Worm (Caenorhabditis elegans) whole organism, L4 larva: Measurements from ENCODE around the gene F20A1.6.

ENCODE experiments used
- F26F4.8 ChIP-seq: fragments of 200-800 bp; sonication (Bioruptor generic); conservative IDR thresholded peaks from 2 replicates; pipeline ENCODE4 v1.3.6; 2022; ENCODE audit warnings: missing genetic modification characterization, missing compliant biosample characterization
- T20F7.1 ChIP-seq: fragments of 200-800 bp; sonication (Bioruptor generic); optimal IDR thresholded peaks from 2 replicates; lab custom pipeline; 2018; ENCODE audit warnings: mild to moderate bottlenecking, missing genetic modification characterization, missing compliant biosample characterization
- T26A8.4 ChIP-seq: fragments of 200-800 bp; sonication (Bioruptor generic); IDR thresholded peaks from 2 replicates; pipeline ENCODE4 v1.3.6; 2022; ENCODE audit warnings: missing genetic modification characterization, missing compliant biosample characterization
- Y48G9A.11 ChIP-seq: fragments of 200-800 bp; sonication (Bioruptor generic); IDR thresholded peaks from 2 replicates; pipeline ENCODE4 v1.3.6; 2022; ENCODE audit warnings: missing genetic modification reagents, missing genetic modification characterization, missing compliant biosample characterization
- Y5F2A.4 ChIP-seq: fragments of 200-800 bp; sonication (Bioruptor generic); optimal IDR thresholded peaks from 2 replicates; lab custom pipeline; 2018; ENCODE audit warnings: mild to moderate bottlenecking, missing genetic modification characterization, missing compliant biosample characterization
- ZK337.2 ChIP-seq: fragments of 200-800 bp; sonication (Bioruptor generic); IDR thresholded peaks from 2 replicates; pipeline ENCODE4 v1.3.6; 2022; ENCODE audit warnings: missing genetic modification reagents, missing genetic modification characterization, missing compliant biosample characterization
- ZK546.5 ChIP-seq, 2 experiments: sonication (generic microtip); optimal IDR thresholded peaks; 2 replicates each; lab custom pipeline; 2017; ENCODE audit warnings: missing biosample characterization in 2 of 2, missing genetic modification characterization in 2 of 2
- arid-1 ChIP-seq: fragments of 200-800 bp; sonication (Bioruptor generic); conservative IDR thresholded peaks from 2 replicates; pipeline ENCODE4 v1.3.6; 2022; ENCODE audit warnings: missing genetic modification reagents, missing genetic modification characterization, missing compliant biosample characterization
- ceh-20 ChIP-seq: fragments of 200-800 bp; sonication (Bioruptor generic); IDR thresholded peaks from 2 replicates; pipeline ENCODE4 v1.3.6; 2022; ENCODE audit warnings: missing genetic modification reagents, missing genetic modification characterization, missing compliant biosample characterization
- ceh-44 ChIP-seq: fragments of 200-800 bp; sonication (Bioruptor generic); IDR thresholded peaks from 2 replicates; pipeline ENCODE4 v1.3.6; 2022; ENCODE audit warnings: missing genetic modification reagents, missing genetic modification characterization, missing compliant biosample characterization
- ceh-62 ChIP-seq: sonication (generic microtip); optimal IDR thresholded peaks from 2 replicates; lab custom pipeline; 2017; ENCODE audit warnings: missing biosample characterization, missing genetic modification characterization
- ctbp-1 ChIP-seq: fragments of 200-800 bp; sonication (Bioruptor generic); IDR thresholded peaks from 2 replicates; pipeline ENCODE4 v1.3.6; 2022; ENCODE audit warnings: missing genetic modification reagents, missing genetic modification characterization, missing compliant biosample characterization
- daf-12 ChIP-seq: fragments of 150-350 bp; optimal IDR thresholded peaks from 2 replicates; lab custom pipeline; 2014; ENCODE audit warnings: missing biosample characterization, missing genetic modification reagents, missing genetic modification characterization
- daf-16 ChIP-seq, 3 experiments: sonication (generic microtip); optimal IDR thresholded peaks; 2 replicates each; lab custom pipeline; 2016 to 2017; ENCODE audit warnings: missing genetic modification characterization in 3 of 3, missing genetic modification reagents in 3 of 3, mild to moderate bottlenecking in 2 of 3, missing compliant biosample characterization in 2 of 3, missing biosample characterization in 1 of 3, moderate library complexity in 1 of 3
- dmd-8 ChIP-seq: fragments of 200-800 bp; sonication (Bioruptor generic); IDR thresholded peaks from 2 replicates; pipeline ENCODE4 v1.3.6; 2022; ENCODE audit warnings: missing genetic modification characterization, missing compliant biosample characterization
- dmd-9 ChIP-seq: fragments of 200-800 bp; sonication (Bioruptor generic); IDR thresholded peaks from 2 replicates; pipeline ENCODE4 v1.3.6; 2022; ENCODE audit warnings: missing genetic modification reagents, missing genetic modification characterization, missing compliant biosample characterization
- dpl-1 ChIP-seq: fragments of 150-350 bp; optimal IDR thresholded peaks from 2 replicates; lab custom pipeline; 2014; ENCODE audit warnings: missing biosample characterization, missing genetic modification reagents, missing genetic modification characterization
- dve-1 ChIP-seq: sonication (generic microtip); optimal IDR thresholded peaks from 2 replicates; lab custom pipeline; 2017; ENCODE audit warnings: antibody characterized with exemption, mild to moderate bottlenecking, missing genetic modification characterization, missing compliant biosample characterization; ENCODE audit not compliant: insufficient read depth
- hlh-11 ChIP-seq: fragments of 200-800 bp; sonication (Bioruptor generic); optimal IDR thresholded peaks from 2 replicates; lab custom pipeline; 2018; ENCODE audit warnings: mild to moderate bottlenecking, missing genetic modification characterization, missing compliant biosample characterization
- hmg-1.1 ChIP-seq: fragments of 200-800 bp; sonication (Bioruptor generic); IDR thresholded peaks from 2 replicates; pipeline ENCODE4 v1.3.6; 2022; ENCODE audit warnings: missing genetic modification reagents, missing genetic modification characterization, missing compliant biosample characterization
- lin-1 ChIP-seq: fragments of 200-800 bp; sonication (Bioruptor generic); IDR thresholded peaks from 2 replicates; pipeline ENCODE4 v1.3.6; 2022; ENCODE audit warnings: missing genetic modification reagents, missing genetic modification characterization, missing compliant biosample characterization
- lin-38 ChIP-seq: fragments of 200-800 bp; sonication (Bioruptor generic); IDR thresholded peaks from 2 replicates; pipeline ENCODE4 v1.3.6; 2022; ENCODE audit warnings: missing genetic modification reagents, missing genetic modification characterization, missing compliant biosample characterization
- madf-9 ChIP-seq: fragments of 200-800 bp; sonication (Bioruptor generic); conservative IDR thresholded peaks from 2 replicates; pipeline ENCODE4 v1.3.6; 2022; ENCODE audit warnings: missing genetic modification reagents, missing genetic modification characterization, missing compliant biosample characterization
- mdl-1 ChIP-seq, 2 experiments: fragments of 150-350 bp in 1 of 2; sonication (generic microtip) in 1 of 2; optimal IDR thresholded peaks; 2 replicates each; lab custom pipeline; 2014 to 2017; ENCODE audit warnings: missing biosample characterization in 2 of 2, missing genetic modification characterization in 2 of 2
- mdt-29 ChIP-seq: fragments of 200-800 bp; sonication (Bioruptor generic); IDR thresholded peaks from 2 replicates; pipeline ENCODE4 v1.3.6; 2022; ENCODE audit warnings: missing genetic modification reagents, missing genetic modification characterization, missing compliant biosample characterization
- mes-2 ChIP-seq: sonication (generic microtip); optimal IDR thresholded peaks from 2 replicates; lab custom pipeline; 2016; ENCODE audit warnings: missing genotype, mild to moderate bottlenecking, missing genetic modification characterization, missing compliant biosample characterization; ENCODE audit not compliant: poor library complexity, severe bottlenecking
- mxl-2 ChIP-seq: fragments of 200-800 bp; sonication (Bioruptor generic); conservative IDR thresholded peaks from 2 replicates; pipeline ENCODE4 v1.3.6; 2022; ENCODE audit warnings: missing genetic modification reagents, missing genetic modification characterization, missing compliant biosample characterization
- mxl-3 ChIP-seq: fragments of 200-800 bp; sonication (Bioruptor generic); optimal IDR thresholded peaks from 2 replicates; lab custom pipeline; 2018; ENCODE audit warnings: mild to moderate bottlenecking, missing genetic modification characterization, missing compliant biosample characterization
- nhr-102 ChIP-seq: sonication (generic microtip); optimal IDR thresholded peaks from 2 replicates; lab custom pipeline; 2016; ENCODE audit warnings: mild to moderate bottlenecking, missing genetic modification characterization, moderate library complexity, missing compliant biosample characterization
- nhr-11 ChIP-seq: fragments of 150-350 bp; optimal IDR thresholded peaks from 2 replicates; lab custom pipeline; 2014; ENCODE audit warnings: missing biosample characterization, missing genetic modification characterization
- nhr-111 ChIP-seq: fragments of 200-800 bp; sonication (Bioruptor generic); optimal IDR thresholded peaks from 2 replicates; lab custom pipeline; 2018; ENCODE audit warnings: mild to moderate bottlenecking, missing genetic modification characterization, missing compliant biosample characterization
- nhr-237 ChIP-seq: sonication (generic microtip); optimal IDR thresholded peaks from 2 replicates; lab custom pipeline; 2017; ENCODE audit warnings: missing biosample characterization, missing genetic modification characterization
- nhr-25 ChIP-seq: sonication (generic microtip); optimal IDR thresholded peaks from 2 replicates; lab custom pipeline; 2017; ENCODE audit warnings: missing genetic modification characterization, mild to moderate bottlenecking, missing compliant biosample characterization, antibody characterized with exemption, moderate library complexity, borderline replicate concordance; ENCODE audit not compliant: insufficient read depth
- nhr-28 ChIP-seq: fragments of 150-350 bp; optimal IDR thresholded peaks from 2 replicates; lab custom pipeline; 2014; ENCODE audit warnings: missing biosample characterization, missing genetic modification characterization
- nhr-41 ChIP-seq: fragments of 200-800 bp; sonication (Bioruptor generic); IDR thresholded peaks from 2 replicates; pipeline ENCODE4 v1.3.6; 2022; ENCODE audit warnings: missing genetic modification reagents, missing genetic modification characterization, missing compliant biosample characterization
- nhr-6 ChIP-seq: fragments of 150-350 bp; optimal IDR thresholded peaks from 2 replicates; lab custom pipeline; 2014; ENCODE audit warnings: missing biosample characterization, missing genetic modification characterization
- nhr-76 ChIP-seq: fragments of 150-350 bp; optimal IDR thresholded peaks from 2 replicates; lab custom pipeline; 2014; ENCODE audit warnings: missing biosample characterization, missing genetic modification characterization
- nhr-77 ChIP-seq: fragments of 150-350 bp; optimal IDR thresholded peaks from 2 replicates; lab custom pipeline; 2014; ENCODE audit warnings: missing biosample characterization, missing genetic modification characterization
- pha-4 ChIP-seq, 2 experiments: fragments of 150-350 bp in 1 of 2; fragments of 200-800 bp in 1 of 2; sonication (Bioruptor generic) in 1 of 2; IDR thresholded peaks in 1 of 2; optimal IDR thresholded peaks in 1 of 2; 2 replicates each; pipeline versions ENCODE4 v1.3.6 to Lab custom; 2014 to 2022; ENCODE audit warnings: missing genetic modification characterization in 2 of 2, missing genetic modification reagents in 2 of 2, missing biosample characterization in 1 of 2, missing compliant biosample characterization in 1 of 2
- php-3 ChIP-seq: fragments of 200-800 bp; sonication (Bioruptor generic); IDR thresholded peaks from 2 replicates; pipeline ENCODE4 v1.3.6; 2022; ENCODE audit warnings: missing genetic modification reagents, missing genetic modification characterization, missing compliant biosample characterization
- pqm-1 ChIP-seq: sonication (generic microtip); optimal IDR thresholded peaks from 2 replicates; lab custom pipeline; 2017; ENCODE audit warnings: missing biosample characterization, missing genetic modification characterization
- skn-1 ChIP-seq: fragments of 150-350 bp; optimal IDR thresholded peaks from 2 replicates; lab custom pipeline; 2014; ENCODE audit warnings: missing biosample characterization, missing genetic modification characterization
- snpc-4 ChIP-seq: fragments of 150-350 bp; optimal IDR thresholded peaks from 2 replicates; lab custom pipeline; 2014; ENCODE audit warnings: missing biosample characterization, missing genetic modification characterization
- spr-3 ChIP-seq: fragments of 200-800 bp; sonication (Bioruptor generic); optimal IDR thresholded peaks from 2 replicates; lab custom pipeline; 2018; ENCODE audit warnings: mild to moderate bottlenecking, missing genetic modification characterization, missing compliant biosample characterization
- unc-62 ChIP-seq, 3 experiments: fragments of 150-350 bp in 1 of 3; sonication (generic microtip); optimal IDR thresholded peaks in 2 of 3; peaks in 1 of 3; 1 replicate in 1 of 3; 2 replicates in 2 of 3; lab custom pipeline; 2014 to 2017; ENCODE audit warnings: missing biosample characterization in 3 of 3, missing genetic modification characterization in 3 of 3, missing genetic modification reagents in 3 of 3, missing genotype in 1 of 3
- vab-7 ChIP-seq: fragments of 200-800 bp; sonication (Bioruptor generic); IDR thresholded peaks from 2 replicates; pipeline ENCODE4 v1.3.6; 2022; ENCODE audit warnings: missing genetic modification reagents, missing genetic modification characterization, missing compliant biosample characterization
- zag-1 ChIP-seq: fragments of 150-350 bp; optimal IDR thresholded peaks from 2 replicates; lab custom pipeline; 2014; ENCODE audit warnings: missing biosample characterization, missing genetic modification characterization
- zip-2 ChIP-seq: fragments of 150-350 bp; optimal IDR thresholded peaks from 2 replicates; lab custom pipeline; 2014; ENCODE audit warnings: missing biosample characterization, missing genetic modification characterization
- ztf-11 ChIP-seq: fragments of 150-350 bp; optimal IDR thresholded peaks from 2 replicates; lab custom pipeline; 2014; ENCODE audit warnings: missing biosample characterization, missing genetic modification characterization
- ztf-7 ChIP-seq: fragments of 150-350 bp; optimal IDR thresholded peaks from 2 replicates; lab custom pipeline; 2014; ENCODE audit warnings: missing biosample characterization, missing genetic modification characterization

F20A1.6 gene

DNA sequence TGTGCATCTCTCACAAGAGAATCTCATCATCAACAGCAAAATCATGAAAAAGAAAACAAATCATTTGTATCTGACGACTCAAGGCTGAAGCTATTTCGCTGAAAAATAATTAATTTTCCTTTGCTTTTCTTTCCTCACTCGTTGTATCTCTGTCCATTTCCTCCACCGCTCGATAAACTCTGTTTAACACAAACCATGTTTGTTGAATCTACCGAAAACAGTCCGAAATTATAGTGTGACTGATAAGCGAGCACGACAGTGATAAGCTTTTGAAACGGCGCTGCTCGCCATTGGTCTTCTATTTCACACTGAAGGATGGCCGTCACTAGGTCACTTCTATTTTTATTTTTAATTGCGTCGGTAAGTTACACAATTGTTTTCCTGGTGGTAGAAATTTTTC lies 48.7 kb upstream of the F20A1.6 start, which contains the start of gene npa-1:
Gene npa-1 (plus strand): TSS at position 142 of the 400 bp plus-strand sequence.
- TF ChIP-seq dve-1 (tag; lab: Kevin White, UChicago), result peak; percentile 26
- TF ChIP-seq nhr-11 (tag; lab: Kevin White, UChicago), result no peak
- TF ChIP-seq lin-1 (GFP tag; lab: Robert Waterston, UW), result 0 out of 2 replicates have a peak, but pooled peaks have one; percentile 18
- peak; percentile 75 for TF ChIP-seq nhr-28 (tag; lab: Kevin White, UChicago)
- TF ChIP-seq skn-1 (tag; lab: Kevin White, UChicago), result no peak
- TF ChIP-seq nhr-111 (GFP tag; lab: Kevin White, UChicago), result no peak
- TF ChIP-seq madf-9 (GFP tag; lab: Robert Waterston, UW), result no peak
- no peak for TF ChIP-seq nhr-41 (GFP tag; lab: Robert Waterston, UW)
- TF ChIP-seq ztf-7 (tag; lab: Kevin White, UChicago), result no peak
- no peak for TF ChIP-seq F26F4.8 (GFP tag; lab: Robert Waterston, UW)
- TF ChIP-seq nhr-77 (tag; lab: Kevin White, UChicago), result peak; percentile 13
- TF ChIP-seq hlh-11 (tag; lab: Kevin White, UChicago), result peak; percentile 61
- TF ChIP-seq mdl-1 (tag; optimal IDR thresholded peaks at IDR 0.05; lab: Kevin White, UChicago), result no peak
- no peak for TF ChIP-seq Y48G9A.11 (GFP tag; lab: Robert Waterston, UW)
- no peak for TF ChIP-seq arid-1 (GFP tag; lab: Robert Waterston, UW)
- no peak for TF ChIP-seq dpl-1
- TF ChIP-seq zag-1 (tag; lab: Kevin White, UChicago), result no peak
- TF ChIP-seq mxl-3 (GFP tag; lab: Kevin White, UChicago), result peak; percentile 19
- no peak for TF ChIP-seq nhr-237 (tag; lab: Kevin White, UChicago)
- no peak for TF ChIP-seq daf-12
- no peak for TF ChIP-seq snpc-4 (tag; lab: Kevin White, UChicago)
- TF ChIP-seq nhr-6, result no peak
- TF ChIP-seq mes-2, result peak; percentile 18
- no peak for TF ChIP-seq zip-2 (tag; lab: Kevin White, UChicago)
- TF ChIP-seq ctbp-1 (GFP tag; lab: Robert Waterston, UW), result no peak
- TF ChIP-seq nhr-102 (tag; lab: Kevin White, UChicago), result peak; percentile 5
- no peak for TF ChIP-seq ceh-62 (tag; lab: Kevin White, UChicago)
- no peak for TF ChIP-seq vab-7
- no peak for TF ChIP-seq nhr-76
- TF ChIP-seq T26A8.4 (GFP tag; lab: Robert Waterston, UW), result no peak
- TF ChIP-seq mdt-29 (GFP tag; lab: Robert Waterston, UW), result no peak
- no peak for TF ChIP-seq ZK337.2
- TF ChIP-seq dmd-8 (GFP tag; lab: Robert Waterston, UW), result no peak
- TF ChIP-seq ZK546.5 (tag; optimal IDR thresholded peaks at IDR 0.05; lab: Kevin White, UChicago), result no peak
- no peak for TF ChIP-seq spr-3 (GFP tag; lab: Kevin White, UChicago)
- no peak for TF ChIP-seq pha-4 (GFP tag; IDR thresholded peaks at IDR 0.05; lab: Robert Waterston, UW)
- TF ChIP-seq pha-4 (tag; optimal IDR thresholded peaks at IDR 0.05; lab: Kevin White, UChicago), result no peak
- TF ChIP-seq php-3 (GFP tag; lab: Robert Waterston, UW), result no peak
- TF ChIP-seq nhr-25, result no peak
- TF ChIP-seq Y5F2A.4, result no peak
- no peak for TF ChIP-seq unc-62 (GFP tag; optimal IDR thresholded peaks at IDR 0.05 in 1 of 2; lab: Kevin White, UChicago)
- TF ChIP-seq unc-62 (tag; optimal IDR thresholded peaks at IDR 0.05; lab: Kevin White, UChicago), result no peak
- no peak for TF ChIP-seq ceh-20 (GFP tag; lab: Robert Waterston, UW)
- no peak for TF ChIP-seq ztf-11 (tag; lab: Kevin White, UChicago)
- no peak for TF ChIP-seq mxl-2 (GFP tag; lab: Robert Waterston, UW)
- TF ChIP-seq T20F7.1 (GFP tag; lab: Kevin White, UChicago), result no peak
- TF ChIP-seq daf-16 (GFP tag; optimal IDR thresholded peaks at IDR 0.05; lab: Kevin White, UChicago), result no peak
- peak; percentile 51 for TF ChIP-seq daf-16 (tag; optimal IDR thresholded peaks at IDR 0.05; lab: Kevin White, UChicago)
- no peak for TF ChIP-seq dmd-9 (GFP tag; lab: Robert Waterston, UW)
- no peak for TF ChIP-seq ceh-44 (GFP tag; lab: Robert Waterston, UW)
- TF ChIP-seq hmg-1.1 (GFP tag; lab: Robert Waterston, UW), result no peak
- peak; percentile 60 for TF ChIP-seq pqm-1 (tag; lab: Kevin White, UChicago)
- TF ChIP-seq lin-38 (GFP tag; lab: Robert Waterston, UW), result no peak
